Worm (Caenorhabditis elegans): ENCODE results near the gene cdk-4.
A peak's percentile ranks its signal among the peaks of the same experiment; 100 is the strongest.

Gene cdk-4

ce11 chrX:13469907-13470647 is 48.6 kb downstream of the cdk-4 start:
- peak; percentile 11; the same call in 1 of the 2 replicates for TF ChIP-seq dmd-6 (GFP tag; IDR thresholded peaks at IDR 0.05)
- no peak for TF ChIP-seq spr-3 (GFP tag; optimal IDR thresholded peaks at IDR 0.05)
- TF ChIP-seq hif-1 (tag; optimal IDR thresholded peaks at IDR 0.05), result no peak
- no peak for TF ChIP-seq cey-2 (tag; optimal IDR thresholded peaks at IDR 0.05; ENCODE audit: borderline replicate concordance, insufficient read depth)
- TF ChIP-seq jun-1 (tag; optimal IDR thresholded peaks at IDR 0.05), result peak; percentile 18
- no peak for TF ChIP-seq nhr-6 (tag; optimal IDR thresholded peaks at IDR 0.05)
- no peak for TF ChIP-seq R02D3.7 (tag; optimal IDR thresholded peaks at IDR 0.05)
- TF ChIP-seq madf-5 (GFP tag; IDR thresholded peaks at IDR 0.05), result 0 out of 4 replicates have a peak, but pooled peaks of 1 of the 2 experiments have one; percentile 43
- TF ChIP-seq unc-62 (GFP tag; optimal IDR thresholded peaks at IDR 0.05 in 1 of 2), result peak in 1 of 2 experiments; percentile 46
- TF ChIP-seq unc-62 (tag; optimal IDR thresholded peaks at IDR 0.05), result no peak
- TF ChIP-seq ctbp-1 (GFP tag; IDR thresholded peaks at IDR 0.05), result no peak
- TF ChIP-seq unc-39 (tag; optimal IDR thresholded peaks at IDR 0.05), result no peak
- TF ChIP-seq php-3 (GFP tag; IDR thresholded peaks at IDR 0.05), result 0 out of 2 replicates have a peak, but pooled peaks have one; percentile 9
- no peak for TF ChIP-seq mxl-3 (GFP tag; optimal IDR thresholded peaks at IDR 0.05)
- TF ChIP-seq nhr-28 (tag; optimal IDR thresholded peaks at IDR 0.05), result peak; percentile 42
- no peak; the same call in 1 of the 2 replicates for TF ChIP-seq egl-43 (GFP tag; IDR thresholded peaks at IDR 0.05)
- peak; percentile 15 for TF ChIP-seq hlh-11 (tag; optimal IDR thresholded peaks at IDR 0.05)
- TF ChIP-seq ZK546.5 (tag; optimal IDR thresholded peaks at IDR 0.05), result no peak
- peak; percentile 96 for TF ChIP-seq set-16 (GFP tag; IDR thresholded peaks at IDR 0.05)

- no peak for TF ChIP-seq lsy-2 (tag; optimal IDR thresholded peaks at IDR 0.05)
- TF ChIP-seq dmd-6 (GFP tag; IDR thresholded peaks at IDR 0.05), result peak; percentile 28; the same call in 1 of the 2 replicates
- 0 out of 2 replicates have a peak, but pooled peaks have one; percentile 31 for TF ChIP-seq ceh-20 (GFP tag; IDR thresholded peaks at IDR 0.05)
- peak; percentile 37 for TF ChIP-seq nhr-28 (tag; optimal IDR thresholded peaks at IDR 0.05)
- TF ChIP-seq ces-1 (GFP tag; optimal IDR thresholded peaks at IDR 0.05), result no peak
- peak in 1 of 2 experiments; percentile 94 for TF ChIP-seq unc-62 (GFP tag; optimal IDR thresholded peaks at IDR 0.05 in 1 of 2)
- TF ChIP-seq unc-62 (tag; optimal IDR thresholded peaks at IDR 0.05), result no peak
Measured at ce11 chrX:13469047-13469633, 49.6 kb downstream of the cdk-4 start, which contains the start of gene col-184. Gene col-184 (plus strand): TSS chrX:13469455.

- TF ChIP-seq arid-1 (GFP tag; conservative IDR thresholded peaks at IDR 0.05) (no peak), dpl-1 (GFP tag; optimal IDR thresholded peaks at IDR 0.05) (no peak), mxl-3 (GFP tag; optimal IDR thresholded peaks at IDR 0.05) (no peak), unc-62 (GFP tag; optimal IDR thresholded peaks at IDR 0.05 in 1 of 2) (peak in 1 of 2 experiments; percentile 99), unc-62 (tag; optimal IDR thresholded peaks at IDR 0.05) (no peak), Y75B8A.6 (GFP tag; IDR thresholded peaks at IDR 0.05) (no peak), set-16 (GFP tag; IDR thresholded peaks at IDR 0.05) (peak; percentile 96), lin-38 (GFP tag; IDR thresholded peaks at IDR 0.05) (no peak), pha-4 (GFP tag; IDR thresholded peaks at IDR 0.05) (peak; percentile 7; the same call in 1 of the 2 replicates), pha-4 (tag; optimal IDR thresholded peaks at IDR 0.05) (no peak), nhr-41 (GFP tag; IDR thresholded peaks at IDR 0.05) (no peak), ceh-32 (tag; optimal IDR thresholded peaks at IDR 0.05; ENCODE audit: poor library complexity) (no peak), ztf-11 (tag; optimal IDR thresholded peaks at IDR 0.05) (no peak)
Measured at ce11 chrX:13466926-13467866, 51.5 kb downstream of the cdk-4 start, which contains the start of gene col-183. Gene col-183 (minus strand): TSS chrX:13467764.

Data from whole organism, L4 larva.